Worm (Caenorhabditis elegans) whole organism, L4 larva: ENCODE measurements around the gene Y75B8A.33.

Experiments
- F37D6.2 ChIP-seq: sonication (generic microtip); optimal IDR thresholded peaks from 2 replicates; lab custom pipeline; 2016; ENCODE audit warnings: mild to moderate bottlenecking, missing genetic modification characterization, missing compliant biosample characterization
- Y48G9A.11 ChIP-seq: fragments of 200-800 bp; sonication (Bioruptor generic); IDR thresholded peaks from 2 replicates; pipeline ENCODE4 v1.3.6; 2022; ENCODE audit warnings: missing genetic modification reagents, missing genetic modification characterization, missing compliant biosample characterization
- aha-1 ChIP-seq: fragments of 150-350 bp; peaks from one replicate; lab custom pipeline; 2014; ENCODE audit warnings: missing biosample characterization, missing genetic modification characterization
- ama-1 ChIP-seq: fragments of 150-350 bp; optimal IDR thresholded peaks from 2 replicates; lab custom pipeline; 2014; ENCODE audit warnings: inconsistent platforms, mixed read lengths
- arid-1 ChIP-seq: fragments of 200-800 bp; sonication (Bioruptor generic); conservative IDR thresholded peaks from 2 replicates; pipeline ENCODE4 v1.3.6; 2022; ENCODE audit warnings: missing genetic modification reagents, missing genetic modification characterization, missing compliant biosample characterization
- attf-4 ChIP-seq: sonication (generic microtip); optimal IDR thresholded peaks from 3 replicates; lab custom pipeline; 2017; ENCODE audit warnings: missing biosample characterization, missing genetic modification characterization
- ceh-28 ChIP-seq: fragments of 150-350 bp; optimal IDR thresholded peaks from 2 replicates; lab custom pipeline; 2014; ENCODE audit warnings: missing biosample characterization, missing genetic modification reagents, missing genetic modification characterization
- daf-16 ChIP-seq, 3 experiments: sonication (generic microtip); optimal IDR thresholded peaks; 2 replicates each; lab custom pipeline; 2016 to 2017; ENCODE audit warnings: missing genetic modification characterization in 3 of 3, missing genetic modification reagents in 3 of 3, mild to moderate bottlenecking in 2 of 3, missing compliant biosample characterization in 2 of 3, missing biosample characterization in 1 of 3, moderate library complexity in 1 of 3
- daf-19 ChIP-seq: fragments of 200-800 bp; sonication (Bioruptor generic); conservative IDR thresholded peaks from 2 replicates; pipeline ENCODE4 v1.3.6; 2022; ENCODE audit warnings: missing genetic modification characterization, missing compliant biosample characterization
- daf-8 ChIP-seq: fragments of 200-800 bp; sonication (Bioruptor generic); IDR thresholded peaks from 2 replicates; pipeline ENCODE4 v1.3.6; 2022; ENCODE audit warnings: missing genetic modification characterization, missing compliant biosample characterization
- dmd-8 ChIP-seq: fragments of 200-800 bp; sonication (Bioruptor generic); IDR thresholded peaks from 2 replicates; pipeline ENCODE4 v1.3.6; 2022; ENCODE audit warnings: missing genetic modification characterization, missing compliant biosample characterization
- dve-1 ChIP-seq: sonication (generic microtip); optimal IDR thresholded peaks from 2 replicates; lab custom pipeline; 2017; ENCODE audit warnings: antibody characterized with exemption, mild to moderate bottlenecking, missing genetic modification characterization, missing compliant biosample characterization; ENCODE audit not compliant: insufficient read depth
- egl-43 ChIP-seq: fragments of 200-800 bp; sonication (Bioruptor generic); IDR thresholded peaks from 2 replicates; pipeline ENCODE4 v1.3.6; 2022; ENCODE audit warnings: missing genetic modification reagents, missing genetic modification characterization, missing compliant biosample characterization
- hif-1 ChIP-seq, 2 experiments: sonication (generic microtip); optimal IDR thresholded peaks; 2 replicates each; lab custom pipeline; 2016 to 2017; ENCODE audit warnings: missing compliant biosample characterization in 2 of 2, missing genetic modification characterization in 2 of 2, missing genetic modification reagents in 2 of 2, missing genotype in 2 of 2, mild to moderate bottlenecking in 1 of 2
- hlh-30 ChIP-seq: sonication (generic microtip); optimal IDR thresholded peaks from 2 replicates; lab custom pipeline; 2017; ENCODE audit warnings: antibody characterized with exemption, mild to moderate bottlenecking, missing genetic modification characterization, missing compliant biosample characterization; ENCODE audit not compliant: insufficient read depth
- hmg-1.1 ChIP-seq: fragments of 200-800 bp; sonication (Bioruptor generic); IDR thresholded peaks from 2 replicates; pipeline ENCODE4 v1.3.6; 2022; ENCODE audit warnings: missing genetic modification reagents, missing genetic modification characterization, missing compliant biosample characterization
- jun-1 ChIP-seq: fragments of 150-350 bp; optimal IDR thresholded peaks from 2 replicates; lab custom pipeline; 2014; ENCODE audit warnings: missing biosample characterization, missing genetic modification reagents, missing genetic modification characterization
- lin-1 ChIP-seq: fragments of 200-800 bp; sonication (Bioruptor generic); IDR thresholded peaks from 2 replicates; pipeline ENCODE4 v1.3.6; 2022; ENCODE audit warnings: missing genetic modification reagents, missing genetic modification characterization, missing compliant biosample characterization
- lin-38 ChIP-seq: fragments of 200-800 bp; sonication (Bioruptor generic); IDR thresholded peaks from 2 replicates; pipeline ENCODE4 v1.3.6; 2022; ENCODE audit warnings: missing genetic modification reagents, missing genetic modification characterization, missing compliant biosample characterization
- lsy-2 ChIP-seq, 2 experiments: fragments of 150-350 bp in 1 of 2; sonication (generic microtip) in 1 of 2; optimal IDR thresholded peaks; 2 replicates each; lab custom pipeline; 2014 to 2017; ENCODE audit warnings: missing biosample characterization in 2 of 2, missing genetic modification characterization in 2 of 2
- madf-9 ChIP-seq: fragments of 200-800 bp; sonication (Bioruptor generic); conservative IDR thresholded peaks from 2 replicates; pipeline ENCODE4 v1.3.6; 2022; ENCODE audit warnings: missing genetic modification reagents, missing genetic modification characterization, missing compliant biosample characterization
- mep-1 ChIP-seq: fragments of 150-350 bp; sonication (generic microtip); optimal IDR thresholded peaks from 3 replicates; lab custom pipeline; 2014; ENCODE audit warnings: missing biosample characterization, missing genetic modification characterization
- nhr-28 ChIP-seq: fragments of 150-350 bp; optimal IDR thresholded peaks from 2 replicates; lab custom pipeline; 2014; ENCODE audit warnings: missing biosample characterization, missing genetic modification characterization
- nhr-76 ChIP-seq: fragments of 150-350 bp; optimal IDR thresholded peaks from 2 replicates; lab custom pipeline; 2014; ENCODE audit warnings: missing biosample characterization, missing genetic modification characterization
- nhr-77 ChIP-seq: fragments of 150-350 bp; optimal IDR thresholded peaks from 2 replicates; lab custom pipeline; 2014; ENCODE audit warnings: missing biosample characterization, missing genetic modification characterization
- set-16 ChIP-seq: fragments of 200-800 bp; sonication (Bioruptor generic); IDR thresholded peaks from 2 replicates; pipeline ENCODE4 v1.3.6; 2022; ENCODE audit warnings: missing genetic modification reagents, missing genetic modification characterization, missing compliant biosample characterization
- snpc-4 ChIP-seq: fragments of 150-350 bp; optimal IDR thresholded peaks from 2 replicates; lab custom pipeline; 2014; ENCODE audit warnings: missing biosample characterization, missing genetic modification characterization
- tra-1 ChIP-seq: fragments of 200-800 bp; sonication (Bioruptor generic); IDR thresholded peaks from 2 replicates; pipeline ENCODE4 v1.3.6; 2022; ENCODE audit warnings: missing genetic modification reagents, missing genetic modification characterization, missing compliant biosample characterization
- vab-7 ChIP-seq: fragments of 200-800 bp; sonication (Bioruptor generic); IDR thresholded peaks from 2 replicates; pipeline ENCODE4 v1.3.6; 2022; ENCODE audit warnings: missing genetic modification reagents, missing genetic modification characterization, missing compliant biosample characterization
- zfp-3 ChIP-seq: fragments of 200-800 bp; sonication (Bioruptor generic); conservative IDR thresholded peaks from 2 replicates; pipeline ENCODE4 v1.3.6; 2022; ENCODE audit warnings: missing genetic modification reagents, missing genetic modification characterization, missing compliant biosample characterization
- zip-2 ChIP-seq: fragments of 150-350 bp; optimal IDR thresholded peaks from 2 replicates; lab custom pipeline; 2014; ENCODE audit warnings: missing biosample characterization, missing genetic modification characterization

The Y75B8A.33 gene

DNA sequence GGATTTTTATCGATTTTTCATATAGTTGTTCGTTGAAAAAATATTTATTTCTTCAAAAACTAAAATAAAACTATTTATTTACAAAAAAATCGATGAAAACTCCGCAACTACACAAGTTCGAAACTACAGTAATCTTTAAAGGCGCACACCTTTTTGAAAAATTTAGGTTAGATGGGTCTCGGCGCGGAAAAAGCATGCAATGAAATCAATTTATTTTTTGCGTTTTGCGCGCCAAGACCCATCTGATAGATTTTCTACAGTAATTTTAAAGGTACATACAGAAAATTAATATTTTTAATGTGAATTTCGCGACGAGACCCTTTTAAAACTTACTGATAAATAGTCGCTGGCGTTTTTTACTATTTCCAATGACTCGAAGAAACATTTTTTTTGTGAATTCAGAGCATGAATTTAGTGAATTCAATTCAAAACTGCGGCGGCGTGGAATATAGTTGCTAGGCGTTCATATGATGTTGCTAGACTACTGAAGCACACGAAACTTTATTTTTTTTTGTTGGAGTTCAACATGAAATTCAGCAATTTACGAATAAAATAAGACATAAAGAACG, at the start of gene Y75B8A.33:
Y75B8A.33 (minus strand) TSS at position 385 of the 569 bp plus-strand sequence.
- no peak for TF ChIP-seq set-16 (GFP tag; lab: Robert Waterston, UW)
- TF ChIP-seq attf-4 (tag; lab: Kevin White, UChicago): no peak
- peak; percentile 4 for TF ChIP-seq ama-1 (lab: Kevin White, UChicago)
- no peak for TF ChIP-seq arid-1 (GFP tag; lab: Robert Waterston, UW)
- TF ChIP-seq Y48G9A.11: peak; percentile 38; the same call in 1 of the 2 replicates
- no peak for TF ChIP-seq jun-1 (tag; lab: Kevin White, UChicago)
- no peak for TF ChIP-seq daf-16 (GFP tag; optimal IDR thresholded peaks at IDR 0.05; lab: Kevin White, UChicago)
- peak; percentile 19 for TF ChIP-seq daf-16 (tag; optimal IDR thresholded peaks at IDR 0.05; lab: Kevin White, UChicago)
- peak in 1 of 2 experiments; percentile 32 for TF ChIP-seq lsy-2 (tag; optimal IDR thresholded peaks at IDR 0.05; lab: Kevin White, UChicago)
- no peak for TF ChIP-seq zip-2 (tag; lab: Kevin White, UChicago)
- TF ChIP-seq dve-1 (tag; lab: Kevin White, UChicago): peak; percentile 32
- peak; percentile 91 for TF ChIP-seq aha-1
- TF ChIP-seq hmg-1.1 (GFP tag; lab: Robert Waterston, UW): no peak

DNA sequence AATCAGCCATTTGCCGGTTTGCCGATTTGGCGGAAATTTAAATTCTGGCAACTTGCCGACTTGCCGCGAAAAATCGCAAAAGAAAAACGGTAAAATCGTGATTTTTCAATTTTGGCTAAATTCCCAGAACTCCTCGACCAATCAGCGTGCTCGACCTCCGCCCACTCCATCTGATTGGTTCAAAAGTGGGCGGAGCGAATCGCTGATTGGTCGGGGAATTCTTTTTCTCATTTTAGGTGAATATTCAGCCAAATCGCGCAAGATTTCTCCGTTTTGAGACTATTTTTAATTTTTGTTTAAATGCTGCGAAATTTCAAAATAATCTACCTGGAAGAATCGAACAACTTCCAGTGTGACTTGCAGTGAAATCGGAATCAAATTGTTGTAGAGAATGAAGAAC, 47.4 kb upstream of the Y75B8A.33 start:
- TF ChIP-seq zfp-3 (GFP tag; lab: Robert Waterston, UW): no peak
- no peak for TF ChIP-seq lin-1 (GFP tag; lab: Robert Waterston, UW)
- TF ChIP-seq nhr-77 (tag; lab: Kevin White, UChicago): no peak
- TF ChIP-seq nhr-28 (tag; lab: Kevin White, UChicago): no peak
- TF ChIP-seq hif-1 (tag; optimal IDR thresholded peaks at IDR 0.05; lab: Kevin White, UChicago): no peak
- no peak for TF ChIP-seq ama-1 (lab: Kevin White, UChicago)
- TF ChIP-seq snpc-4 (tag; lab: Kevin White, UChicago): no peak
- TF ChIP-seq nhr-76 (tag; lab: Kevin White, UChicago): no peak

DNA sequence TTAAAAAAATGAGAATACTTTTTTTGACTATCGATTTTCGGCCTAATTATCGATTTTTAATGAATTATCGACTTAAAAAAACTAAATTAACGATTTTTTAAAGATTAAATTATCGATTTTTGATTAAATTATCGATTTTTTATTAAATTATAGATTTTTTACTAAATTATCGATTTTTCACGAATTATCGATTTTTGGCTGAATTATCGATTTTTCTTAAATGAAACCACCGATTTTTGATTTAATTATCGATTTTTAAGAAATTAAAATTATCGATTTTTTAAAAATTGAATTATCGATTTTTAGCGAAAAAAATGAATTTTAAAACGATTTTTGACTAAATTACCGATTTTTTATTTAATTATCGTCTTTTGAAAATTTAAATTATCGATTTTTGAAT, 44.5 kb upstream of the Y75B8A.33 start:
- no peak for TF ChIP-seq lin-38 (GFP tag; lab: Robert Waterston, UW)
- no peak for TF ChIP-seq egl-43
- TF ChIP-seq ceh-28 (tag; lab: Kevin White, UChicago): peak; percentile 92
- TF ChIP-seq arid-1 (GFP tag; lab: Robert Waterston, UW): no peak
- peak; percentile 15 for TF ChIP-seq aha-1
- TF ChIP-seq daf-19 (GFP tag; lab: Robert Waterston, UW): no peak
- TF ChIP-seq F37D6.2 (tag; lab: Kevin White, UChicago): no peak
- no peak for TF ChIP-seq dmd-8 (GFP tag; lab: Robert Waterston, UW)
- no peak for TF ChIP-seq tra-1 (GFP tag; lab: Robert Waterston, UW)
- TF ChIP-seq, all 104 proteins: peak for 2

DNA sequence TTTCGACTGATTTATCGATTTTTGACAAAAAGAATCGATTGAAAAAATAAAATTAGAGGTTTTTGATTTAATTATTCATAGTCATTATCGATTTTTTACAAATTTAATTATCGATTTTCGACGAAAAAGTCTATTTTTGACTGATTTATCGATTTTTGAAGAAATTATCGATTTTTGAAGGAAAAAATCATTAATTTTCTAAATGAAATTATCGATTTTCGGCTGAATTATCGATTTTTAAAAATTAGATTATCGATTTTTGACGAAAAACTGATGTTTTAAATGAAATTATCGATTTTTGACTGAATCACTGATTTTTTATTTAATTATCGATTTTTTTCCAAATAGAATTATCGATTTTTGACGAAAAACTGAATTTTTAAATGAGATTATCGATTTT, 43.9 kb upstream of the Y75B8A.33 start:
- peak; percentile 91 for TF ChIP-seq ceh-28 (tag; lab: Kevin White, UChicago)
- no peak for TF ChIP-seq daf-8 (GFP tag; lab: Robert Waterston, UW)
- TF ChIP-seq vab-7 (GFP tag; lab: Robert Waterston, UW): no peak

DNA sequence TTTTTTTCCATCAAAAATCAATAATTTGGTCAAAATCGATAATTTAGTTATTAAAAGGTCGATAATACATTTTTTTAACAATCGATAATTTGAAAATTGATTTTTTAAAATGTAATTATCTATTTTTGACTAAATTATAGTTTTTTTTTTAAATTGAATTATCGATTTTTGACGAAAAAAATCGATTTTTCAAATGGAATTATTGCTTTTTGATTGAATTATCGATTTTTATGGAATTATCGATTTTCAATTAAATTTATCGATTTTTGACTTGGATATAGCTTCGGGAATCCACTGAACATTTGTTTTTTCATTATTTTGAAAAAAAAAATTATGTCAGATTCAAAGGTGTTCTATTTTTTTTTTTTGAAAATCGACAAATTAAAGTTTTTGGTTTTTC, 43.1 kb upstream of the Y75B8A.33 start:
- TF ChIP-seq mep-1 (tag; lab: Kevin White, UChicago) (no peak), ceh-28 (tag; lab: Kevin White, UChicago) (peak; percentile 88), madf-9 (GFP tag; lab: Robert Waterston, UW) (no peak), hlh-30 (tag; lab: Kevin White, UChicago) (no peak)
